Fruit fly (Drosophila melanogaster) whole organism, pupa: ENCODE results near the gene Naa20B.

ENCODE experiments used
- CG10348 ChIP-seq: fragments of 200-800 bp; sonication (Bioruptor generic); IDR thresholded peaks from 2 replicates; pipeline ENCODE4 v1.3.6; 2022; ENCODE audit warnings: missing biosample characterization, missing genetic modification characterization
- CG12605 ChIP-seq: fragments of 200-800 bp; sonication (Bioruptor generic); IDR thresholded peaks from 2 replicates; pipeline ENCODE4 v1.3.6; 2022; ENCODE audit warnings: missing biosample characterization, missing genetic modification characterization
- CG13204 ChIP-seq: fragments of 200-800 bp; sonication (Bioruptor generic); optimal IDR thresholded peaks from 2 replicates; lab custom pipeline; 2018; ENCODE audit warnings: missing biosample characterization, mild to moderate bottlenecking, missing genetic modification characterization, moderate library complexity
- CG14655 ChIP-seq: fragments of 200-800 bp; sonication (Bioruptor generic); optimal IDR thresholded peaks from 3 replicates; lab custom pipeline; 2017; ENCODE audit warnings: mild to moderate bottlenecking, missing biosample characterization, missing genetic modification reagents, missing genetic modification characterization
- CG34367 ChIP-seq: fragments of 200-800 bp; sonication (Bioruptor generic); optimal IDR thresholded peaks from 2 replicates; lab custom pipeline; 2018; ENCODE audit warnings: missing biosample characterization, mild to moderate bottlenecking, missing genetic modification characterization
- CG9948 ChIP-seq: fragments of 200-800 bp; sonication (Bioruptor generic); optimal IDR thresholded peaks from 2 replicates; lab custom pipeline; 2018; ENCODE audit warnings: missing biosample characterization, mild to moderate bottlenecking, missing genetic modification characterization, moderate library complexity
- D1 ChIP-seq: fragments of 200-800 bp; sonication (Bioruptor generic); optimal IDR thresholded peaks from 2 replicates; lab custom pipeline; 2018; ENCODE audit warnings: missing biosample characterization, mild to moderate bottlenecking, missing genetic modification characterization, moderate library complexity
- EcR ChIP-seq: fragments of 200-800 bp; sonication (Bioruptor generic); optimal IDR thresholded peaks from 3 replicates; lab custom pipeline; 2019; ENCODE audit warnings: missing biosample characterization, missing genetic modification characterization, mild to moderate bottlenecking, moderate library complexity, missing genetic modification reagents
- Ets98B ChIP-seq: fragments of 200-800 bp; sonication (Bioruptor generic); IDR thresholded peaks from 2 replicates; pipeline ENCODE4 v1.3.6; 2022; ENCODE audit warnings: missing biosample characterization, missing genetic modification characterization
- Pif1B ChIP-seq: fragments of 200-800 bp; sonication (Bioruptor generic); optimal IDR thresholded peaks from 3 replicates; lab custom pipeline; 2016; ENCODE audit warnings: missing biosample characterization, missing genetic modification characterization
- fd96Ca ChIP-seq: fragments of 200-800 bp; sonication (Bioruptor generic); IDR thresholded peaks from 3 replicates; pipeline ENCODE4 v1.3.6; 2022; ENCODE audit warnings: missing biosample characterization, missing genetic modification characterization
- rn ChIP-seq: fragments of 200-800 bp; sonication (Bioruptor generic); IDR thresholded peaks from 2 replicates; pipeline ENCODE4 v1.3.6; 2022; ENCODE audit warnings: missing biosample characterization, missing genetic modification characterization

dm6 chr2L:13236194-13236593, 21.1 kb upstream of the Naa20B start, which contains the start of gene Jhbp14:
- no peak for TF ChIP-seq CG13204 (GFP tag; lab: Kevin White, UChicago)
- TF ChIP-seq CG12605 (GFP tag; lab: Robert Waterston, UW): no peak
- TF ChIP-seq D1: no peak
- no peak for TF ChIP-seq EcR (GFP tag; lab: Kevin White, UChicago)
- TF ChIP-seq Pif1B: no peak
- TF ChIP-seq CG10348 (GFP tag; lab: Robert Waterston, UW): no peak
- TF ChIP-seq CG34367 (tag; lab: Kevin White, UChicago): no peak
- no peak for TF ChIP-seq CG14655 (GFP tag; lab: Kevin White, UChicago)
- no peak for TF ChIP-seq rn (GFP tag; lab: Robert Waterston, UW)
- TF ChIP-seq Ets98B: no peak
- no peak for TF ChIP-seq CG9948 (tag; lab: Kevin White, UChicago)
- no peak for TF ChIP-seq fd96Ca (GFP tag; lab: Robert Waterston, UW)
